Worm (Caenorhabditis elegans): Measurements from ENCODE around the gene C07D10.6.

The C07D10.6 gene

ce11 chrII:7419563-7419962 lies 40.4 kb downstream of the C07D10.6 start:
- TF ChIP-seq ceh-36 (tag; optimal IDR thresholded peaks at IDR 0.05): no peak
- no peak for TF ChIP-seq F13C5.2 (tag; optimal IDR thresholded peaks at IDR 0.05)
- no peak for TF ChIP-seq tra-4 (tag; optimal IDR thresholded peaks at IDR 0.05)
- TF ChIP-seq hnd-1 (tag; optimal IDR thresholded peaks at IDR 0.05): no peak
- no peak for TF ChIP-seq ceh-13 (GFP tag; optimal IDR thresholded peaks at IDR 0.05)
- no peak for TF ChIP-seq ets-7 (tag; optimal IDR thresholded peaks at IDR 0.05)
- TF ChIP-seq ama-1 (optimal IDR thresholded peaks at IDR 0.05): no peak
- TF ChIP-seq tbx-37 (GFP tag; conservative IDR thresholded peaks at IDR 0.05): no peak
- TF ChIP-seq aly-1 (tag; optimal IDR thresholded peaks at IDR 0.05): no peak
- no peak for TF ChIP-seq sea-1 (GFP tag; conservative IDR thresholded peaks at IDR 0.05)
- no peak for TF ChIP-seq B0310.2 (tag; optimal IDR thresholded peaks at IDR 0.05)
- no peak for TF ChIP-seq hmg-4 (GFP tag; optimal IDR thresholded peaks at IDR 0.05)
- no peak for TF ChIP-seq hmbx-1 (tag; optimal IDR thresholded peaks at IDR 0.05)
- TF ChIP-seq pes-1 (GFP tag; IDR thresholded peaks at IDR 0.05): no peak
- no peak for TF ChIP-seq scrt-1 (GFP tag; IDR thresholded peaks at IDR 0.05)
- TF ChIP-seq tbx-11 (GFP tag; IDR thresholded peaks at IDR 0.05): no peak
- no peak for TF ChIP-seq flt-1 (GFP tag; IDR thresholded peaks at IDR 0.05)

- no peak for TF ChIP-seq aly-1 (tag; optimal IDR thresholded peaks at IDR 0.05)
- no peak for TF ChIP-seq tra-4 (tag; optimal IDR thresholded peaks at IDR 0.05)
- no peak for TF ChIP-seq flt-1 (GFP tag; IDR thresholded peaks at IDR 0.05)
- TF ChIP-seq tbx-37 (GFP tag; conservative IDR thresholded peaks at IDR 0.05): no peak
- no peak for TF ChIP-seq hmg-4 (GFP tag; optimal IDR thresholded peaks at IDR 0.05)
- TF ChIP-seq hmbx-1 (tag; optimal IDR thresholded peaks at IDR 0.05): no peak
- no peak for TF ChIP-seq sea-1 (GFP tag; conservative IDR thresholded peaks at IDR 0.05)
- TF ChIP-seq ceh-36 (tag; optimal IDR thresholded peaks at IDR 0.05): no peak
- TF ChIP-seq hnd-1 (tag; optimal IDR thresholded peaks at IDR 0.05): no peak
- no peak for TF ChIP-seq ceh-13 (GFP tag; optimal IDR thresholded peaks at IDR 0.05)
- no peak for TF ChIP-seq pes-1 (GFP tag; IDR thresholded peaks at IDR 0.05)
- no peak for TF ChIP-seq B0310.2 (tag; optimal IDR thresholded peaks at IDR 0.05)
- TF ChIP-seq tbx-11 (GFP tag; IDR thresholded peaks at IDR 0.05): no peak
- no peak for TF ChIP-seq ets-7 (tag; optimal IDR thresholded peaks at IDR 0.05)
- TF ChIP-seq ama-1 (optimal IDR thresholded peaks at IDR 0.05): no peak
- no peak for TF ChIP-seq F13C5.2 (tag; optimal IDR thresholded peaks at IDR 0.05)
These were observed 41.0 kb downstream of the C07D10.6 start for ce11 chrII:7420157-7420556.

- TF ChIP-seq F13C5.2 (tag; optimal IDR thresholded peaks at IDR 0.05) (no peak), flt-1 (GFP tag; IDR thresholded peaks at IDR 0.05) (no peak), tbx-37 (GFP tag; conservative IDR thresholded peaks at IDR 0.05) (no peak), hmg-4 (GFP tag; optimal IDR thresholded peaks at IDR 0.05) (no peak), ceh-13 (GFP tag; optimal IDR thresholded peaks at IDR 0.05) (no peak), tra-4 (tag; optimal IDR thresholded peaks at IDR 0.05) (no peak), hnd-1 (tag; optimal IDR thresholded peaks at IDR 0.05) (no peak), sea-1 (GFP tag; conservative IDR thresholded peaks at IDR 0.05) (no peak), pes-1 (GFP tag; IDR thresholded peaks at IDR 0.05) (no peak), ceh-36 (tag; optimal IDR thresholded peaks at IDR 0.05) (no peak), B0310.2 (tag; optimal IDR thresholded peaks at IDR 0.05) (no peak), hmbx-1 (tag; optimal IDR thresholded peaks at IDR 0.05) (no peak), ama-1 (optimal IDR thresholded peaks at IDR 0.05) (no peak), scrt-1 (GFP tag; IDR thresholded peaks at IDR 0.05) (no peak), tbx-11 (GFP tag; IDR thresholded peaks at IDR 0.05) (no peak), ets-7 (tag; optimal IDR thresholded peaks at IDR 0.05) (no peak), aly-1 (tag; optimal IDR thresholded peaks at IDR 0.05) (no peak)
These were observed 41.8 kb downstream of the C07D10.6 start for ce11 chrII:7420796-7421386.

Data from whole organism, early embryonic.